Worm (Caenorhabditis elegans): ENCODE data around the gene bli-6.

DNA sequence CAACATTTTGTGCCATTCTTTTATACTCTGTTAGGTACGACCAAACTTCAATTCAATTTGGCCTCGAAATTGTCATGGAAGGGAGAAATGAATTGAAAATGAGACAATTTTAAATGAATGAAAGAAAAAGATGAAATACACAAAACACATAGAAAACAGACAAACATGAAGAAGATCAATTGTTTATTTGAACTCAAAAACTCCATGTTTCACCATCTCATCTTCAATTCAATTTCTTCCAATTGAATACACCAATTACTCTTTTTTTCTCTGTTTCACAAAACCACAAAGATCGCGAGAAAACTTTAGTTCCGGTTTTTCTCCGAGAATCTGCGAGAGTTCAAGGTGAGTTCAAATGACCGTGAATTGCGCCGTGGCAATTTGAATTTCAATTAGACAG, 50.4 kb downstream of the bli-6 start:
- TF ChIP-seq nhr-12 (tag; optimal IDR thresholded peaks at IDR 0.05), result no peak
- no peak for TF ChIP-seq eor-1 (tag; optimal IDR thresholded peaks at IDR 0.05)
- no peak for TF ChIP-seq aly-2 (tag; optimal IDR thresholded peaks at IDR 0.05)
- no peak for TF ChIP-seq tbx-2 (tag; optimal IDR thresholded peaks at IDR 0.05)
- TF ChIP-seq ama-1 (optimal IDR thresholded peaks at IDR 0.05), result no peak
- TF ChIP-seq mdl-1 (tag; optimal IDR thresholded peaks at IDR 0.05), result no peak
- TF ChIP-seq elt-1 (tag; optimal IDR thresholded peaks at IDR 0.05), result no peak
- TF ChIP-seq nhr-25 (tag; optimal IDR thresholded peaks at IDR 0.05), result no peak
- TF ChIP-seq elt-3 (tag; optimal IDR thresholded peaks at IDR 0.05), result no peak
- TF ChIP-seq nhr-237 (tag; optimal IDR thresholded peaks at IDR 0.05), result no peak
- TF ChIP-seq fos-1 (tag; optimal IDR thresholded peaks at IDR 0.05), result no peak
- TF ChIP-seq ztf-4 (tag; optimal IDR thresholded peaks at IDR 0.05), result no peak
- no peak for TF ChIP-seq ceh-82 (tag; optimal IDR thresholded peaks at IDR 0.05)
